Worm (Caenorhabditis elegans) whole organism, late embryonic: ENCODE data around the gene ced-5.

Source experiments
- F13H6.1 ChIP-seq: sonication (generic microtip); optimal IDR thresholded peaks from 2 replicates; lab custom pipeline; 2016; ENCODE audit warnings: missing genetic modification characterization, missing compliant biosample characterization
- K09A11.1 ChIP-seq: sonication (generic microtip); optimal IDR thresholded peaks from 2 replicates; lab custom pipeline; 2017; ENCODE audit warnings: antibody characterized with exemption, mild to moderate bottlenecking, missing genetic modification characterization, missing compliant biosample characterization; ENCODE audit not compliant: insufficient read depth
- ahr-1 ChIP-seq: sonication (generic microtip); optimal IDR thresholded peaks from 2 replicates; lab custom pipeline; 2016; ENCODE audit warnings: missing genetic modification characterization, missing compliant biosample characterization
- ama-1 ChIP-seq: fragments of 150-350 bp; optimal IDR thresholded peaks from 2 replicates; lab custom pipeline; 2014
- ceh-14 ChIP-seq: sonication (generic microtip); optimal IDR thresholded peaks from 2 replicates; lab custom pipeline; 2016; ENCODE audit warnings: missing genotype, missing genetic modification characterization, missing compliant biosample characterization
- ceh-18 ChIP-seq: sonication (generic microtip); optimal IDR thresholded peaks from 2 replicates; lab custom pipeline; 2016; ENCODE audit warnings: missing genetic modification characterization, missing compliant biosample characterization
- ceh-19 ChIP-seq: fragments of 200-800 bp; sonication (Bioruptor generic); optimal IDR thresholded peaks from 2 replicates; lab custom pipeline; 2018; ENCODE audit warnings: mild to moderate bottlenecking, missing genetic modification characterization, missing compliant biosample characterization
- ceh-22 ChIP-seq: sonication (generic microtip); optimal IDR thresholded peaks from 2 replicates; lab custom pipeline; 2017; ENCODE audit warnings: missing biosample characterization, missing genetic modification characterization
- ceh-30 ChIP-seq: fragments of 150-350 bp; optimal IDR thresholded peaks from 2 replicates; lab custom pipeline; 2014; ENCODE audit warnings: missing biosample characterization, missing genetic modification characterization
- ceh-34 ChIP-seq: sonication (generic microtip); optimal IDR thresholded peaks from 2 replicates; lab custom pipeline; 2016; ENCODE audit warnings: mild to moderate bottlenecking, missing genetic modification characterization, missing compliant biosample characterization
- ceh-45 ChIP-seq: fragments of 200-800 bp; sonication (Bioruptor generic); IDR thresholded peaks from 2 replicates; pipeline ENCODE4 v1.3.6; 2022; ENCODE audit warnings: missing genetic modification reagents, missing genetic modification characterization, missing compliant biosample characterization
- ceh-48 ChIP-seq: sonication (generic microtip); optimal IDR thresholded peaks from 2 replicates; lab custom pipeline; 2016; ENCODE audit warnings: missing genetic modification characterization, inconsistent platforms, missing compliant biosample characterization
- ceh-6 ChIP-seq: fragments of 200-800 bp; sonication (Bioruptor generic); optimal IDR thresholded peaks from 2 replicates; lab custom pipeline; 2018; ENCODE audit warnings: mild to moderate bottlenecking, missing genetic modification characterization, missing compliant biosample characterization
- che-1 ChIP-seq: sonication (generic microtip); optimal IDR thresholded peaks from 2 replicates; lab custom pipeline; 2016; ENCODE audit warnings: mild to moderate bottlenecking, missing genetic modification characterization, missing compliant biosample characterization
- dve-1 ChIP-seq: sonication (generic microtip); optimal IDR thresholded peaks from 2 replicates; lab custom pipeline; 2017; ENCODE audit warnings: antibody characterized with exemption, mild to moderate bottlenecking, missing genetic modification characterization, missing compliant biosample characterization
- elt-2 ChIP-seq: sonication (generic microtip); optimal IDR thresholded peaks from 2 replicates; lab custom pipeline; 2016; ENCODE audit warnings: missing genetic modification reagents, missing genetic modification characterization, missing compliant biosample characterization
- fax-1 ChIP-seq: sonication (generic microtip); optimal IDR thresholded peaks from 2 replicates; lab custom pipeline; 2016; ENCODE audit warnings: missing genotype, missing genetic modification characterization, missing compliant biosample characterization
- fkh-10 ChIP-seq: fragments of 150-350 bp; optimal IDR thresholded peaks from 2 replicates; lab custom pipeline; 2014; ENCODE audit warnings: missing biosample characterization, missing genetic modification reagents, missing genetic modification characterization
- lim-6 ChIP-seq: sonication (generic microtip); optimal IDR thresholded peaks from 2 replicates; lab custom pipeline; 2016; ENCODE audit warnings: missing genetic modification characterization, missing compliant biosample characterization
- madf-2 ChIP-seq: sonication (generic microtip); optimal IDR thresholded peaks from 2 replicates; lab custom pipeline; 2017; ENCODE audit warnings: missing genetic modification characterization, missing compliant biosample characterization
- mec-3 ChIP-seq: sonication (generic microtip); optimal IDR thresholded peaks from 2 replicates; lab custom pipeline; 2016; ENCODE audit warnings: borderline replicate concordance, missing genetic modification characterization, missing compliant biosample characterization
- nfya-1 ChIP-seq: sonication (generic microtip); optimal IDR thresholded peaks from 2 replicates; lab custom pipeline; 2017; ENCODE audit warnings: missing genetic modification characterization, mild to moderate bottlenecking, missing compliant biosample characterization, antibody characterized with exemption, moderate library complexity
- nhr-11 ChIP-seq: fragments of 150-350 bp; optimal IDR thresholded peaks from 2 replicates; lab custom pipeline; 2014; ENCODE audit warnings: missing biosample characterization, missing genetic modification characterization
- nhr-232 ChIP-seq: sonication (generic microtip); optimal IDR thresholded peaks from 2 replicates; lab custom pipeline; 2016; ENCODE audit warnings: missing genetic modification characterization, missing compliant biosample characterization
- pax-1 ChIP-seq: fragments of 150-350 bp; optimal IDR thresholded peaks from 2 replicates; lab custom pipeline; 2014; ENCODE audit warnings: missing biosample characterization, missing genetic modification characterization
- ref-2 ChIP-seq: sonication (generic microtip); optimal IDR thresholded peaks from 2 replicates; lab custom pipeline; 2016; ENCODE audit warnings: missing genetic modification characterization, missing compliant biosample characterization
- rnt-1 ChIP-seq: sonication (generic microtip); optimal IDR thresholded peaks from 2 replicates; lab custom pipeline; 2016; ENCODE audit warnings: missing genetic modification characterization, missing compliant biosample characterization
- sox-2 ChIP-seq: fragments of 200-800 bp; sonication (Bioruptor generic); IDR thresholded peaks from 2 replicates; pipeline ENCODE4 v1.3.6; 2022; ENCODE audit warnings: missing genetic modification reagents, missing genetic modification characterization, missing compliant biosample characterization
- sox-4 ChIP-seq: sonication (generic microtip); optimal IDR thresholded peaks from 2 replicates; lab custom pipeline; 2017; ENCODE audit warnings: mild to moderate bottlenecking, missing genetic modification characterization, inconsistent platforms, missing compliant biosample characterization
- ttx-3 ChIP-seq: sonication (generic microtip); optimal IDR thresholded peaks from 2 replicates; lab custom pipeline; 2016; ENCODE audit warnings: missing genetic modification reagents, missing genetic modification characterization, missing compliant biosample characterization
- unc-3 ChIP-seq, 2 experiments: fragments of 200-800 bp in 1 of 2; sonication (Bioruptor generic) in 1 of 2; sonication (generic microtip) in 1 of 2; conservative IDR thresholded peaks in 1 of 2; optimal IDR thresholded peaks in 1 of 2; 2 replicates each; pipeline versions ENCODE4 v1.3.6 to Lab custom; 2016 to 2022; ENCODE audit warnings: missing compliant biosample characterization in 2 of 2, missing genetic modification characterization in 2 of 2, missing genetic modification reagents in 1 of 2
- unc-55 ChIP-seq: sonication (generic microtip); optimal IDR thresholded peaks from 2 replicates; lab custom pipeline; 2017; ENCODE audit warnings: missing biosample characterization, missing genetic modification reagents, missing genetic modification characterization
- unc-86 ChIP-seq: sonication (generic microtip); optimal IDR thresholded peaks from 2 replicates; lab custom pipeline; 2016; ENCODE audit warnings: missing genetic modification characterization, missing compliant biosample characterization
- zip-5 ChIP-seq: sonication (generic microtip); optimal IDR thresholded peaks from 2 replicates; lab custom pipeline; 2016; ENCODE audit warnings: missing genetic modification characterization, missing compliant biosample characterization
- ztf-16 ChIP-seq: sonication (generic microtip); optimal IDR thresholded peaks from 2 replicates; lab custom pipeline; 2017; ENCODE audit warnings: missing genetic modification characterization, missing compliant biosample characterization

The ced-5 gene

DNA sequence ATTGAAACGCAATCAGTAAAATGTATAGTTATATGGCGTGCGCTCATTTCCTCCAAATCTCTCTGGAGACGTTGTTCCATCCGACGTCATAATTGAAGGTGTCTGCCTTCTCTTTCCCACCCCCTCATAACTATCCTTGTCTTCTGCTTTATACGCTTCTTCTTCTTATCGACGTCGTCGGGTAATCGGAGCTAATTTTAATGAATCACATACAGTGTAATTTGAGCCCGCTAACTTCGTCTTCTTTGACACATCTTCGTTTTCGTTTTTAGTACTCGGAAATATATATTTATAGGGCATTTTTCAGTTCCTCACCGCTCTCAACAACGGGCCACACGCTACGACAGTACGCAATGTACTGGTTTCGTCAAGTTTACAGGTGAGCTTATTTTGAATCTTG is 47.5 kb upstream of the ced-5 start, which contains the start of gene ins-1:
Gene ins-1 (plus strand): TSS at position 301 of the 400 bp plus-strand sequence.
- TF ChIP-seq ttx-3 (tag; lab: Kevin White, UChicago): no peak
- no peak for TF ChIP-seq nhr-232 (tag; lab: Kevin White, UChicago)
- TF ChIP-seq F13H6.1 (tag; lab: Kevin White, UChicago): no peak

DNA sequence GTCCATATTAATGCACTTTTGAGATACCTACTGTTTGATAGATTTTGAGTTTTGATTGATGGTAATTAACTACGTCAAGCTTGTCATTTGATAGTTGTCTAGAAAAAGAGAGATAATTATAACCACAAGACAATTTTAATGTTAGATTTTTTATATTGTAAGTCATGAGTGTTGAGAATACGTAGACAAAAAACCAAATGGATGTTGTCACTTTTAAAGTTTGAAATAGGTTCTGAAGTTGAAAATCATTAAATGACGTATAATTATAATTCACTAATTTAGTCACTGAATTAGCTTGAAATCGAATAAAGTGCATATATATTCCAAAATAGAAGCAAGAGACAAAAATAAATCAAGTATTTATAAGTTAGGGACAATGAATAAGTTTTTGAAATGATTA is 46.8 kb upstream of the ced-5 start:
- TF ChIP-seq nhr-232 (tag; lab: Kevin White, UChicago): no peak
- TF ChIP-seq, all 69 proteins: peak for 0

DNA sequence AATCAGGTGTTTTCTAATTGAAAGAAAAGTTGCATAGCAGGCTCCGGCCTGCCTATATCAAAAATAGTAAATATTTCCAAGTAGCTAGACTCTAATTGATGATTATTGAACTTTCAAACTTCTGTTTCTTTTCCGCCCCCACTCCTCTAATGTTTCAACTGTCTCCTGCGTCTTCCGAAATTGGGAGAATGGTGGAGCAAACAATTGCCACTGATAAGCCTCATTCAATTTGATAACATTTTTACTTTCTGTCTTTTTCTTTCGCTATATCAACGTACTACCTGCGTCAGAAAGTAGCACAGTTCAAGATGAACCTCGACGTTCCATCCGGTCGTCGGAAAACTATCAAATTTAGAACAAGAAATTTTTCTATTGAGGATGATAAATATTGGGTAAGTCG is 45.0 kb upstream of the ced-5 start, which contains the start of gene F13B12.3:
Gene F13B12.3 (plus strand): TSS at position 223 of the 400 bp plus-strand sequence.
- no peak for TF ChIP-seq ceh-48
- TF ChIP-seq elt-2 (tag; lab: Kevin White, UChicago): peak; percentile 38

DNA sequence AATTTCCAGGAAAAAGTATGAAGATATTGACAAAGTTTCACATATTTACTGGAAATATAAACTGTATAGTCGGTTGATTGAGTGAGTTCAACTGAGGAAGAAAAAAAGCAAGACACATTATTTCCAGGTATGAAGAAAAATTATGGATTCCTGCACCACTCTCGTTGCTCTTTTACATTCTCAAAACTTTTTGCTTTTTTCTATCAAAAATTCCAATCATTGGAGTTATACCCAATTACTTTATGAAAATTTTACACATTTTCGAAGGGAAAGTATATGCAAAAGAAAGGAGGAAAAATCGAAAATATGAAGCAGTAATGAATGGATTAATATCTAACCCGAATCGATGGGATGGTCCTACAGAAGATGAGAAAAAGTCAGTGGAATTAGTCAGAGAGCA is 41.0 kb upstream of the ced-5 start:
- no peak for TF ChIP-seq ceh-45 (GFP tag; lab: Robert Waterston, UW)

DNA sequence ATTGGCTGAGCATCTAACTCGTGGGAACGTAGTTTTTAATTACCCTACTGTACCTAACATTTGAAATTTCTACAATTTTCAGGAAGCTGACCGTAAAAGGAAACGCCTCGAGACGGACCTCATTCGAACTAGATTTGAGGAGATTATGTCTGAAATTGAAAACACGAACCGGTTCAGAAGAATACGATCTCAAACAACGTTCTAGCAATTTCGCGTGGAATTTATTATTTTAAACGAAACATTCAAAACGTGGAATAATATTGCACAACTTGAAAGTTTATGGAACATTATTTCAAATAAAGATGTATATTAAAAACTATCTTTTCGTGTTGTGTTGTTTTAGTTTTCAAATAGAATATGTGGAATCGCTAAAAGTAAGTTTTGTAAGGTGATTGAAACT is 40.4 kb upstream of the ced-5 start, which contains the start of gene F13B12.7:
Gene F13B12.7 (plus strand): TSS at position 301 of the 400 bp plus-strand sequence.
- TF ChIP-seq sox-2 (GFP tag; lab: Robert Waterston, UW) (no peak), nfya-1 (tag; lab: Kevin White, UChicago) (no peak), K09A11.1 (tag; lab: Kevin White, UChicago) (no peak), ceh-19 (GFP tag; lab: Kevin White, UChicago) (no peak), che-1 (tag; lab: Kevin White, UChicago) (no peak), mec-3 (tag; lab: Kevin White, UChicago) (no peak), unc-86 (tag; lab: Kevin White, UChicago) (no peak), ceh-30 (tag; lab: Kevin White, UChicago) (no peak), ref-2 (tag; lab: Kevin White, UChicago) (no peak), sox-4 (tag; lab: Kevin White, UChicago) (no peak), ceh-14 (tag; lab: Kevin White, UChicago) (no peak), ahr-1 (tag; lab: Kevin White, UChicago) (no peak), lim-6 (no peak), ceh-6 (no peak), madf-2 (tag; lab: Kevin White, UChicago) (no peak), fax-1 (tag; lab: Kevin White, UChicago) (no peak), unc-3 (GFP tag; conservative IDR thresholded peaks at IDR 0.05; lab: Robert Waterston, UW) (no peak), unc-3 (tag; optimal IDR thresholded peaks at IDR 0.05; lab: Kevin White, UChicago) (no peak), ceh-34 (no peak)

DNA sequence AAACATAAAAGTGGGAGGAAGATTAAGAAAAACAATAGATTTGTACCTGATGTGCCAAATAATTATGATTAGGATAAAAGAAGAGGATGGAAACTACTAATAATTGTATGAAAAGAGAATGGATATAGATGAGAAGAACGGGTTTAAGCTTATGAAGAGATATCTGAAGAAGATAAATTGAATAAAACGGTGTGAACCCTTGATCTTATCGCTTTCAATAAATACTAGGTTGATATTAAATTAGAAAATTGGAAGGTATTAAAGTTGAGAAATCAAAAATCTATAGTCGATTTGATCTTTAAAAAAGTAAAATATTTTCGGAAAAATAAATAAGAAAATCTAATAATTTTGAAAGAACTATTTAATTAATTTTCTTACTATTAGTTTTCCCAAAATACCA is 34.1 kb upstream of the ced-5 start, which contains the start of gene F13B12.4:
Gene F13B12.4 (minus strand): TSS at position 101 of the 400 bp plus-strand sequence.
- no peak for TF ChIP-seq nhr-232 (tag; lab: Kevin White, UChicago)
- TF ChIP-seq unc-86 (tag; lab: Kevin White, UChicago): no peak
- no peak for TF ChIP-seq ama-1
- TF ChIP-seq ceh-18 (tag; lab: Kevin White, UChicago): no peak
- no peak for TF ChIP-seq ceh-14 (tag; lab: Kevin White, UChicago)
- no peak for TF ChIP-seq ztf-16 (tag; lab: Kevin White, UChicago)
- TF ChIP-seq nhr-11 (tag; lab: Kevin White, UChicago): no peak
- TF ChIP-seq fkh-10 (GFP tag; lab: Kevin White, UChicago): no peak
- no peak for TF ChIP-seq zip-5
- no peak for TF ChIP-seq ceh-22 (tag; lab: Kevin White, UChicago)
- TF ChIP-seq rnt-1 (tag; lab: Kevin White, UChicago): no peak
- no peak for TF ChIP-seq fax-1 (tag; lab: Kevin White, UChicago)
- TF ChIP-seq unc-55: no peak
- TF ChIP-seq elt-2 (tag; lab: Kevin White, UChicago): no peak
- no peak for TF ChIP-seq pax-1 (tag; lab: Kevin White, UChicago)
- no peak for TF ChIP-seq dve-1 (tag; lab: Kevin White, UChicago)
